Fruit fly (Drosophila melanogaster): Measurements from ENCODE around the gene CG32445.

CG32445 gene

dm6 chr3L:21679687-21680086 lies 40.5 kb downstream of the CG32445 start, which contains the start of the genes Als2 and CG11248:
TSS of gene Als2 (minus strand) at chr3L:21679755.
TSS of gene CG11248 (plus strand) at chr3L:21680050.
- TF ChIP-seq vfl (GFP tag; optimal IDR thresholded peaks at IDR 0.05), result peak; percentile 59
- no peak for TF ChIP-seq Drgx (GFP tag; IDR thresholded peaks at IDR 0.05)
- peak; percentile 55 for TF ChIP-seq pzg (GFP tag; optimal IDR thresholded peaks at IDR 0.05)
- TF ChIP-seq CG1647 (GFP tag; optimal IDR thresholded peaks at IDR 0.05), result peak; percentile 38
- TF ChIP-seq Rfx (GFP tag; IDR thresholded peaks at IDR 0.05), result peak; percentile 80
- peak; percentile 83 for TF ChIP-seq grau (tag; optimal IDR thresholded peaks at IDR 0.05)
- TF ChIP-seq CG11560 (tag; IDR thresholded peaks at IDR 0.05), result 0 out of 3 replicates have a peak, but pooled peaks have one; percentile 25
- no peak for TF ChIP-seq CG18599 (GFP tag; optimal IDR thresholded peaks at IDR 0.05)
- no peak for TF ChIP-seq Jarid2 (GFP tag; optimal IDR thresholded peaks at IDR 0.05)
- TF ChIP-seq pb (GFP tag; optimal IDR thresholded peaks at IDR 0.05), result no peak
- TF ChIP-seq CG15696 (tag; optimal IDR thresholded peaks at IDR 0.05), result peak; percentile 82
- peak; percentile 78 for TF ChIP-seq CG13775 (GFP tag; optimal IDR thresholded peaks at IDR 0.05)
- TF ChIP-seq bsh (GFP tag; optimal IDR thresholded peaks at IDR 0.05), result peak in 1 of 2 experiments; percentile 74
- no peak for TF ChIP-seq oc (tag; optimal IDR thresholded peaks at IDR 0.05)
- TF ChIP-seq pan (optimal IDR thresholded peaks at IDR 0.05), result no peak
- no peak for TF ChIP-seq pan (GFP tag; optimal IDR thresholded peaks at IDR 0.05 in 1 of 2, IDR thresholded peaks at IDR 0.05 in 1 of 2)
- peak; percentile 24 for TF ChIP-seq CG9437 (GFP tag; optimal IDR thresholded peaks at IDR 0.05)
- no peak for TF ChIP-seq CG10147 (GFP tag; optimal IDR thresholded peaks at IDR 0.05)
- TF ChIP-seq kni (GFP tag; optimal IDR thresholded peaks at IDR 0.05), result no peak
- peak; percentile 70 for TF ChIP-seq Dbx (GFP tag; IDR thresholded peaks at IDR 0.05)
- TF ChIP-seq dmrt99B (tag; optimal IDR thresholded peaks at IDR 0.05), result no peak
- TF ChIP-seq CG7963 (GFP tag; IDR thresholded peaks at IDR 0.05; ENCODE audit: partially characterized antibody), result no peak
- peak; percentile 72 for TF ChIP-seq CG14441 (GFP tag; IDR thresholded peaks at IDR 0.05)
- TF ChIP-seq Deaf1 (tag; optimal IDR thresholded peaks at IDR 0.05), result no peak
- TF ChIP-seq Gsc (GFP tag; IDR thresholded peaks at IDR 0.05), result no peak
- no peak for TF ChIP-seq chinmo (GFP tag; IDR thresholded peaks at IDR 0.05; ENCODE audit: partially characterized antibody)
- TF ChIP-seq ttk (GFP tag; IDR thresholded peaks at IDR 0.05), result peak; percentile 37; the same call in 1 of the 2 replicates
- TF ChIP-seq CG4707 (GFP tag; optimal IDR thresholded peaks at IDR 0.05), result no peak
- TF ChIP-seq so (GFP tag; IDR thresholded peaks at IDR 0.05), result no peak
- peak; percentile 60 for TF ChIP-seq CG2116 (GFP tag; optimal IDR thresholded peaks at IDR 0.05)
- no peak for TF ChIP-seq CG7556 (GFP tag; optimal IDR thresholded peaks at IDR 0.05)
- TF ChIP-seq ERR (GFP tag; optimal IDR thresholded peaks at IDR 0.05), result peak; percentile 18
- no peak for TF ChIP-seq CG12769 (tag; optimal IDR thresholded peaks at IDR 0.05)
- TF ChIP-seq lola (GFP tag; optimal IDR thresholded peaks at IDR 0.05), result peak in 1 of 3 experiments; percentile 82
- peak in 1 of 2 experiments; percentile 68 for TF ChIP-seq Pdp1 (GFP tag; optimal IDR thresholded peaks at IDR 0.05)
- TF ChIP-seq ind (GFP tag; optimal IDR thresholded peaks at IDR 0.05), result peak; percentile 79
- TF ChIP-seq CG18619 (GFP tag; optimal IDR thresholded peaks at IDR 0.05), result peak; percentile 47
- TF ChIP-seq CG10543 (GFP tag; optimal IDR thresholded peaks at IDR 0.05), result no peak
- no peak for TF ChIP-seq jigr1 (GFP tag; IDR thresholded peaks at IDR 0.05)
- peak; percentile 88 for TF ChIP-seq CG12391 (tag; optimal IDR thresholded peaks at IDR 0.05)
- no peak for TF ChIP-seq CG17568 (GFP tag; optimal IDR thresholded peaks at IDR 0.05)
- TF ChIP-seq CG15073 (GFP tag; optimal IDR thresholded peaks at IDR 0.05), result no peak
- peak; percentile 20 for TF ChIP-seq CG3838 (GFP tag; optimal IDR thresholded peaks at IDR 0.05)
- peak; percentile 74 for TF ChIP-seq MBD-R2 (GFP tag; IDR thresholded peaks at IDR 0.05)
- TF ChIP-seq BtbVII (GFP tag; optimal IDR thresholded peaks at IDR 0.05), result no peak
- no peak for TF ChIP-seq sd (tag; optimal IDR thresholded peaks at IDR 0.05)
- peak; percentile 41 for TF ChIP-seq CG3407 (GFP tag; optimal IDR thresholded peaks at IDR 0.05)
- TF ChIP-seq Hmr (GFP tag; optimal IDR thresholded peaks at IDR 0.05), result no peak
- TF ChIP-seq abd-A (tag; optimal IDR thresholded peaks at IDR 0.05), result no peak
- peak; percentile 17 for TF ChIP-seq CG3163 (GFP tag; optimal IDR thresholded peaks at IDR 0.05)
